Worm (Caenorhabditis elegans) whole organism, L4 larva: ENCODE results near the gene F10C1.3.

Experiments
- R02D3.7 ChIP-seq: fragments of 150-350 bp; sonication (generic microtip); optimal IDR thresholded peaks from 3 replicates; lab custom pipeline; 2014; ENCODE audit warnings: missing biosample characterization, missing genetic modification characterization
- ama-1 ChIP-seq: fragments of 150-350 bp; optimal IDR thresholded peaks from 2 replicates; lab custom pipeline; 2014; ENCODE audit warnings: inconsistent platforms, mixed read lengths
- attf-4 ChIP-seq: sonication (generic microtip); optimal IDR thresholded peaks from 3 replicates; lab custom pipeline; 2017; ENCODE audit warnings: missing biosample characterization, missing genetic modification characterization
- ceh-82 ChIP-seq: sonication (generic microtip); optimal IDR thresholded peaks from 2 replicates; lab custom pipeline; 2017; ENCODE audit warnings: missing biosample characterization, missing genetic modification characterization
- dmd-9 ChIP-seq: fragments of 200-800 bp; sonication (Bioruptor generic); IDR thresholded peaks from 2 replicates; pipeline ENCODE4 v1.3.6; 2022; ENCODE audit warnings: missing genetic modification reagents, missing genetic modification characterization, missing compliant biosample characterization
- gei-8 ChIP-seq: fragments of 200-800 bp; sonication (Bioruptor generic); optimal IDR thresholded peaks from 2 replicates; lab custom pipeline; 2018; ENCODE audit warnings: mild to moderate bottlenecking, missing genetic modification characterization, missing compliant biosample characterization
- hlh-11 ChIP-seq: fragments of 200-800 bp; sonication (Bioruptor generic); optimal IDR thresholded peaks from 2 replicates; lab custom pipeline; 2018; ENCODE audit warnings: mild to moderate bottlenecking, missing genetic modification characterization, missing compliant biosample characterization
- lin-13 ChIP-seq: fragments of 150-350 bp; optimal IDR thresholded peaks from 2 replicates; lab custom pipeline; 2014; ENCODE audit warnings: missing biosample characterization, missing genetic modification reagents, missing genetic modification characterization
- unc-39 ChIP-seq: sonication (generic microtip); optimal IDR thresholded peaks from 2 replicates; lab custom pipeline; 2017; ENCODE audit warnings: missing biosample characterization, missing genetic modification characterization
- zfp-2 ChIP-seq: sonication (generic microtip); optimal IDR thresholded peaks from 2 replicates; lab custom pipeline; 2016; ENCODE audit warnings: mild to moderate bottlenecking, missing genetic modification characterization, missing compliant biosample characterization

DNA sequence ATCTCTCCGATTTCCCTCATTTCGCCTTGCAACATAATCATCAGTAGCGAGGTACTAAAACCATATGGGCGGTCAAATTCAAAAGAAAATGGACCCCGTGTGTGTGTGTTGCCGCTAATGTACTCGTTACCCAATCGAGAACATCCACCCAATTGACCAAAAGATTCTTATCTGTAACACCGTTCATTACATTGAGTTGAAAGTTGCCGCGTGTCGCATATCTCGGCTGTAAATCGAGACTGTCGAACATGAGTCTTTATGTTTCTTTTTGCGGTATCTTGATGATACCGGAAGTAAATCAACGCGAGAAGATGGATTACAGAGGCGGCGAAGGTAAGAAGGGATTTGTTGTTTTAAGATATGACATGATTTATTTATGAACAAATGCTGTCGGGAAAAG, 21.8 kb downstream of the F10C1.3 start:
- TF ChIP-seq R02D3.7 (no peak), ceh-82 (tag; lab: Kevin White, UChicago) (no peak), zfp-2 (tag; lab: Kevin White, UChicago) (no peak), attf-4 (tag; lab: Kevin White, UChicago) (no peak), lin-13 (no peak), gei-8 (GFP tag; lab: Kevin White, UChicago) (no peak), ama-1 (lab: Kevin White, UChicago) (no peak), unc-39 (no peak), dmd-9 (GFP tag; lab: Robert Waterston, UW) (no peak), hlh-11 (no peak)
